Worm (Caenorhabditis elegans) whole organism, mixed stage, embryonic: ENCODE data around the gene pho-4.

Experiments used
- M03D4.4 ChIP-seq: sonication (generic microtip); optimal IDR thresholded peaks from 2 replicates; lab custom pipeline; 2017; ENCODE audit warnings: mild to moderate bottlenecking, missing genetic modification characterization, missing compliant biosample characterization
- bed-3 ChIP-seq: fragments of 200-800 bp; sonication (Bioruptor generic); optimal IDR thresholded peaks from 3 replicates; lab custom pipeline; 2018; ENCODE audit warnings: mild to moderate bottlenecking, missing genetic modification characterization, moderate library complexity, missing compliant biosample characterization
- blmp-1 ChIP-seq: fragments of 150-350 bp; optimal IDR thresholded peaks from 2 replicates; lab custom pipeline; 2014; ENCODE audit warnings: missing biosample characterization, missing genetic modification characterization
- ceh-39 ChIP-seq: fragments of 150-350 bp; optimal IDR thresholded peaks from 2 replicates; lab custom pipeline; 2014; ENCODE audit warnings: missing biosample characterization, missing genetic modification characterization
- ceh-83 ChIP-seq: fragments of 200-800 bp; sonication (Bioruptor generic); optimal IDR thresholded peaks from 2 replicates; lab custom pipeline; 2018; ENCODE audit warnings: mild to moderate bottlenecking, missing genetic modification characterization, missing compliant biosample characterization
- ces-1 ChIP-seq: fragments of 150-350 bp; optimal IDR thresholded peaks from 2 replicates; lab custom pipeline; 2014; ENCODE audit warnings: missing biosample characterization, missing genetic modification reagents, missing genetic modification characterization
- cnd-1 ChIP-seq: fragments of 200-800 bp; sonication (Bioruptor generic); optimal IDR thresholded peaks from 2 replicates; lab custom pipeline; 2018; ENCODE audit warnings: mild to moderate bottlenecking, missing genetic modification characterization, missing compliant biosample characterization
- drap-1 ChIP-seq: fragments of 200-800 bp; sonication (Bioruptor generic); optimal IDR thresholded peaks from 3 replicates; lab custom pipeline; 2018; ENCODE audit warnings: mild to moderate bottlenecking, missing genetic modification characterization, missing compliant biosample characterization
- elt-1 ChIP-seq: sonication (generic microtip); optimal IDR thresholded peaks from 2 replicates; lab custom pipeline; 2017; ENCODE audit warnings: missing genetic modification characterization, mild to moderate bottlenecking, missing compliant biosample characterization, antibody characterized with exemption, moderate library complexity, borderline replicate concordance; ENCODE audit not compliant: insufficient read depth
- elt-3 ChIP-seq: fragments of 150-350 bp; optimal IDR thresholded peaks from 2 replicates; lab custom pipeline; 2014; ENCODE audit warnings: missing biosample characterization, missing genetic modification characterization
- ham-2 ChIP-seq: fragments of 200-800 bp; sonication (Bioruptor generic); optimal IDR thresholded peaks from 2 replicates; lab custom pipeline; 2018; ENCODE audit warnings: mild to moderate bottlenecking, missing genetic modification characterization, missing compliant biosample characterization
- hlh-1 ChIP-seq: fragments of 150-350 bp; optimal IDR thresholded peaks from 2 replicates; lab custom pipeline; 2014; ENCODE audit warnings: missing biosample characterization, missing genetic modification reagents, missing genetic modification characterization
- lin-32 ChIP-seq: fragments of 200-800 bp; sonication (Bioruptor generic); optimal IDR thresholded peaks from 2 replicates; lab custom pipeline; 2018; ENCODE audit warnings: mild to moderate bottlenecking, missing genetic modification characterization, missing compliant biosample characterization
- lsy-2 ChIP-seq: fragments of 150-350 bp; optimal IDR thresholded peaks from 2 replicates; lab custom pipeline; 2014; ENCODE audit warnings: missing biosample characterization, missing genetic modification characterization
- mab-5 ChIP-seq: fragments of 150-350 bp; optimal IDR thresholded peaks from 2 replicates; lab custom pipeline; 2014; ENCODE audit warnings: missing biosample characterization, missing genetic modification characterization
- mep-1 ChIP-seq: fragments of 150-350 bp; optimal IDR thresholded peaks from 2 replicates; lab custom pipeline; 2017; ENCODE audit warnings: missing biosample characterization, missing genetic modification reagents, missing genetic modification characterization, inconsistent platforms
- mls-2 ChIP-seq: sonication (generic microtip); optimal IDR thresholded peaks from 2 replicates; lab custom pipeline; 2016; ENCODE audit warnings: mild to moderate bottlenecking, missing genetic modification characterization, moderate library complexity, missing compliant biosample characterization
- nhr-12 ChIP-seq: fragments of 150-350 bp; optimal IDR thresholded peaks from 2 replicates; lab custom pipeline; 2014; ENCODE audit warnings: missing biosample characterization, missing genetic modification characterization
- nhr-2 ChIP-seq: fragments of 150-350 bp; optimal IDR thresholded peaks from 2 replicates; lab custom pipeline; 2014; ENCODE audit warnings: missing biosample characterization, missing genetic modification characterization
- nhr-237 ChIP-seq: fragments of 150-350 bp; optimal IDR thresholded peaks from 2 replicates; lab custom pipeline; 2014; ENCODE audit warnings: missing biosample characterization, missing genetic modification characterization
- nhr-28 ChIP-seq: fragments of 150-350 bp; optimal IDR thresholded peaks from 2 replicates; lab custom pipeline; 2014; ENCODE audit warnings: missing biosample characterization, missing genetic modification characterization
- nhr-76 ChIP-seq: sonication (generic microtip); optimal IDR thresholded peaks from 2 replicates; lab custom pipeline; 2017; ENCODE audit warnings: missing biosample characterization, missing genetic modification characterization
- sem-2 ChIP-seq: fragments of 200-800 bp; sonication (Bioruptor generic); optimal IDR thresholded peaks from 2 replicates; lab custom pipeline; 2018; ENCODE audit warnings: mild to moderate bottlenecking, missing genetic modification characterization, missing compliant biosample characterization
- snpc-4 ChIP-seq: fragments of 150-350 bp; optimal IDR thresholded peaks from 2 replicates; lab custom pipeline; 2014; ENCODE audit warnings: missing biosample characterization, missing genetic modification characterization
- sptf-1 ChIP-seq: sonication (generic microtip); optimal IDR thresholded peaks from 2 replicates; lab custom pipeline; 2017; ENCODE audit warnings: mild to moderate bottlenecking, missing genetic modification characterization, moderate library complexity, missing compliant biosample characterization
- tbx-8 ChIP-seq: fragments of 200-800 bp; sonication (Bioruptor generic); optimal IDR thresholded peaks from 2 replicates; lab custom pipeline; 2018; ENCODE audit warnings: mild to moderate bottlenecking, missing genetic modification characterization, moderate library complexity, missing compliant biosample characterization
- unc-120 ChIP-seq: sonication (generic microtip); optimal IDR thresholded peaks from 2 replicates; lab custom pipeline; 2017; ENCODE audit warnings: missing genetic modification characterization, missing compliant biosample characterization; ENCODE audit not compliant: poor library complexity, severe bottlenecking
- unc-39 ChIP-seq: fragments of 150-350 bp; optimal IDR thresholded peaks from 2 replicates; lab custom pipeline; 2014; ENCODE audit warnings: missing biosample characterization, missing genetic modification characterization
- unc-62 ChIP-seq: fragments of 150-350 bp; optimal IDR thresholded peaks from 2 replicates; lab custom pipeline; 2014; ENCODE audit warnings: missing biosample characterization, missing genetic modification reagents, missing genetic modification characterization
- ztf-11 ChIP-seq: fragments of 150-350 bp; optimal IDR thresholded peaks from 2 replicates; lab custom pipeline; 2014; ENCODE audit warnings: missing biosample characterization, missing genetic modification characterization

pho-4 gene

ce11 chrII:5226309-5226708 is 12.0 kb downstream of the pho-4 start:
- TF ChIP-seq nhr-28 (tag; lab: Kevin White, UChicago), result no peak
- no peak for TF ChIP-seq ceh-83 (GFP tag; lab: Kevin White, UChicago)
- TF ChIP-seq ham-2 (GFP tag; lab: Kevin White, UChicago), result peak; percentile 25
- no peak for TF ChIP-seq nhr-12 (tag; lab: Kevin White, UChicago)
- TF ChIP-seq hlh-1 (tag; lab: Kevin White, UChicago), result peak; percentile 59
- TF ChIP-seq unc-39 (tag; lab: Kevin White, UChicago), result no peak
- TF ChIP-seq nhr-237 (tag; lab: Kevin White, UChicago), result no peak
- TF ChIP-seq unc-120, result no peak
- TF ChIP-seq sptf-1, result peak; percentile 47
- TF ChIP-seq M03D4.4 (tag; lab: Kevin White, UChicago), result peak; percentile 23
- TF ChIP-seq unc-62 (GFP tag; lab: Kevin White, UChicago), result peak; percentile 35
- peak; percentile 11 for TF ChIP-seq lin-32 (GFP tag; lab: Kevin White, UChicago)
- TF ChIP-seq lsy-2 (tag; lab: Kevin White, UChicago), result no peak
- peak; percentile 31 for TF ChIP-seq mep-1
- TF ChIP-seq ces-1 (GFP tag; lab: Kevin White, UChicago), result peak; percentile 34
- no peak for TF ChIP-seq mab-5 (tag; lab: Kevin White, UChicago)
- TF ChIP-seq mls-2 (tag; lab: Kevin White, UChicago), result peak; percentile 43
- peak; percentile 75 for TF ChIP-seq cnd-1 (tag; lab: Kevin White, UChicago)

ce11 chrII:5225284-5225683 is 13.0 kb downstream of the pho-4 start, which contains the start of gene dsh-1:
Gene dsh-1 (minus strand): TSS chrII:5225384.
- TF ChIP-seq ztf-11 (tag; lab: Kevin White, UChicago), result no peak
- no peak for TF ChIP-seq ceh-83 (GFP tag; lab: Kevin White, UChicago)
- TF ChIP-seq sem-2 (GFP tag; lab: Kevin White, UChicago), result no peak
- no peak for TF ChIP-seq blmp-1 (tag; lab: Kevin White, UChicago)
- TF ChIP-seq nhr-12 (tag; lab: Kevin White, UChicago), result no peak
- TF ChIP-seq ces-1 (GFP tag; lab: Kevin White, UChicago), result no peak
- TF ChIP-seq unc-62 (GFP tag; lab: Kevin White, UChicago), result no peak
- no peak for TF ChIP-seq hlh-1 (tag; lab: Kevin White, UChicago)
- TF ChIP-seq elt-1 (tag; lab: Kevin White, UChicago), result no peak
- no peak for TF ChIP-seq drap-1 (GFP tag; lab: Kevin White, UChicago)
- TF ChIP-seq elt-3 (tag; lab: Kevin White, UChicago), result no peak
- TF ChIP-seq tbx-8 (GFP tag; lab: Kevin White, UChicago), result no peak
- TF ChIP-seq sptf-1, result no peak
- TF ChIP-seq nhr-2 (tag; lab: Kevin White, UChicago), result no peak
- TF ChIP-seq nhr-28 (tag; lab: Kevin White, UChicago), result no peak
- TF ChIP-seq ceh-39 (tag; lab: Kevin White, UChicago), result no peak

- TF ChIP-seq sptf-1 (no peak), mab-5 (tag; lab: Kevin White, UChicago) (peak; percentile 37), unc-62 (GFP tag; lab: Kevin White, UChicago) (peak; percentile 71), unc-120 (peak; percentile 42), hlh-1 (tag; lab: Kevin White, UChicago) (peak; percentile 86)
Measured at ce11 chrII:5222830-5223229, 15.4 kb downstream of the pho-4 start.

- TF ChIP-seq tbx-8 (GFP tag; lab: Kevin White, UChicago) (no peak), mls-2 (tag; lab: Kevin White, UChicago) (no peak), unc-120 (no peak), ceh-39 (tag; lab: Kevin White, UChicago) (no peak), ces-1 (GFP tag; lab: Kevin White, UChicago) (no peak), bed-3 (GFP tag; lab: Kevin White, UChicago) (no peak), blmp-1 (tag; lab: Kevin White, UChicago) (no peak), nhr-76 (tag; lab: Kevin White, UChicago) (no peak), sem-2 (GFP tag; lab: Kevin White, UChicago) (no peak), cnd-1 (tag; lab: Kevin White, UChicago) (no peak), unc-39 (tag; lab: Kevin White, UChicago) (no peak), ceh-83 (GFP tag; lab: Kevin White, UChicago) (no peak), M03D4.4 (tag; lab: Kevin White, UChicago) (no peak), snpc-4 (no peak), hlh-1 (tag; lab: Kevin White, UChicago) (no peak), nhr-28 (tag; lab: Kevin White, UChicago) (no peak)
Measured at ce11 chrII:5220648-5221047, 17.6 kb downstream of the pho-4 start.
